Fruit fly (Drosophila melanogaster): Measurements from ENCODE around the gene CG17721.

CG17721 gene

DNA sequence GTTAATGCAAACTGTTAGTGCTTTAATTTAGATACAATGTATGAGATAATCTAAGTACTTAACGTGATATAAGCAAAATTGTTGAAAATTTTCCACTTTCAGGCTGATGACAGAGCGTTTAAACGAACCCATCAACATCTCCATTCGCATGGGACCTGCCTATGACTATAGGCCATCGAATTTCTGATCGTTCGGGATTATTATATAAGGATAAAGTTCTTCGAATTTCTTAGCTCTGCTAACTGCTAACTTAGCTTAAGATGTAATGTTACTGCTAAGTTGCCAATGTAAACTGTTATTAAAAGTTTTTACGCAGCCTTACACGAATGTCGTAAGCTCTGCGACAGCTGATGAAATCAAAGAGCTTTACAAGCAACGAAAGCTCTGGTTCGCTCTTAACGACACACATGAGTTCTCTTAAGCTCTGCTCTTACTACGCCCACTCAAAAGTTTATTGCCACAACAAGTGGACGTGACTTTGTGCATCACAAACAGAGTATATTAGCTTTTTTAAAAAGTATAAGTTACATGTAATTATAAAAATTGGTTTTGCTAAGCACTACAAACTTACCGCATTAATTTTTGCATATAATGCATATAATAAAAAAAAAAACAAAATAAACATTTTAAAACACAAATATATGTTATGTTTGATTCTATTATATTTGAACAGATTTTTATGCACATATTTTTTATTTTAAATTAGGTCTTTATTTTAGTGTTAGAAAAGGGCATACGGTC is 38.1 kb upstream of the CG17721 start (continued):
- TF ChIP-seq Ets65A (GFP tag), result peak; percentile 99
- peak; percentile 73 for TF ChIP-seq crol (GFP tag; IDR thresholded peaks at IDR 0.05)
- peak; percentile 96 for TF ChIP-seq CG2199 (GFP tag; IDR thresholded peaks at IDR 0.05)
- TF ChIP-seq sr (GFP tag; IDR thresholded peaks at IDR 0.05), result peak; percentile 94
- TF ChIP-seq cg (GFP tag; optimal IDR thresholded peaks at IDR 0.05), result peak; percentile 68
- TF ChIP-seq sens (GFP tag), result peak; percentile 97
- TF ChIP-seq Spps (tag; optimal IDR thresholded peaks at IDR 0.05), result peak; percentile 94
- TF ChIP-seq CG11398 (GFP tag; optimal IDR thresholded peaks at IDR 0.05), result no peak
- peak; percentile 98 for TF ChIP-seq GATAe (GFP tag; conservative IDR thresholded peaks at IDR 0.05)
- peak; percentile 98 for TF ChIP-seq stc (GFP tag; IDR thresholded peaks at IDR 0.05)
- TF ChIP-seq pum (GFP tag; optimal IDR thresholded peaks at IDR 0.05), result peak; percentile 82
- TF ChIP-seq Dek (tag; optimal IDR thresholded peaks at IDR 0.05), result peak; percentile 99
- peak; percentile 99 for TF ChIP-seq CG10147 (GFP tag; optimal IDR thresholded peaks at IDR 0.05)
- TF ChIP-seq wor (GFP tag; IDR thresholded peaks at IDR 0.05), result peak; percentile 99
- TF ChIP-seq rib (GFP tag; IDR thresholded peaks at IDR 0.05), result peak; percentile 98
- no peak for TF ChIP-seq nerfin-2 (GFP tag; IDR thresholded peaks at IDR 0.05; ENCODE audit: partially characterized antibody)
- TF ChIP-seq CG8765 (GFP tag; IDR thresholded peaks at IDR 0.05), result peak; percentile 87
- peak; percentile 80 for TF ChIP-seq CG7928 (GFP tag; optimal IDR thresholded peaks at IDR 0.05)
- peak; percentile 79 for TF ChIP-seq CG2116 (GFP tag; optimal IDR thresholded peaks at IDR 0.05)
- peak; percentile 80 for TF ChIP-seq Dip2 (GFP tag; IDR thresholded peaks at IDR 0.05)
- no peak for TF ChIP-seq fd102C (GFP tag; optimal IDR thresholded peaks at IDR 0.05)
- peak; percentile 46 for TF ChIP-seq ftz-f1 (GFP tag; optimal IDR thresholded peaks at IDR 0.05)
- TF ChIP-seq Awh (GFP tag; IDR thresholded peaks at IDR 0.05), result peak; percentile 97
- peak; percentile 97 for TF ChIP-seq Oaz (GFP tag; IDR thresholded peaks at IDR 0.05)
- TF ChIP-seq dimm (GFP tag; IDR thresholded peaks at IDR 0.05), result peak; percentile 94
- peak; percentile 98 for TF ChIP-seq Mrtf (GFP tag; IDR thresholded peaks at IDR 0.05)
- TF ChIP-seq Hr39 (optimal IDR thresholded peaks at IDR 0.05), result no peak
- TF ChIP-seq E2f1 (GFP tag; IDR thresholded peaks at IDR 0.05), result peak; percentile 98
- TF ChIP-seq Dll (GFP tag; IDR thresholded peaks at IDR 0.05; ENCODE audit: partially characterized antibody), result no peak
- peak; percentile 49 for TF ChIP-seq bigmax (GFP tag; optimal IDR thresholded peaks at IDR 0.05)
- peak; percentile 99 for TF ChIP-seq Hr3 (GFP tag; optimal IDR thresholded peaks at IDR 0.05)
- TF ChIP-seq CG12236 (GFP tag; optimal IDR thresholded peaks at IDR 0.05), result peak; percentile 31
- peak; percentile 97 for TF ChIP-seq danr (GFP tag; IDR thresholded peaks at IDR 0.05)
- no peak for TF ChIP-seq HLH4C (GFP tag; IDR thresholded peaks at IDR 0.05; ENCODE audit: partially characterized antibody)
- TF ChIP-seq Doc2 (GFP tag; IDR thresholded peaks at IDR 0.05), result peak; percentile 93
- TF ChIP-seq Atf6 (GFP tag; IDR thresholded peaks at IDR 0.05), result peak; percentile 99
- TF ChIP-seq CG15514 (GFP tag; optimal IDR thresholded peaks at IDR 0.05), result peak; percentile 90
- TF ChIP-seq CG6689 (GFP tag; IDR thresholded peaks at IDR 0.05), result peak; percentile 99
- TF ChIP-seq sens-2 (GFP tag; IDR thresholded peaks at IDR 0.05), result peak; percentile 82
- peak; percentile 20; the same call in 1 of the 2 replicates for TF ChIP-seq CG13287 (GFP tag; IDR thresholded peaks at IDR 0.05; ENCODE audit: partially characterized antibody)
- TF ChIP-seq CG15479 (GFP tag; optimal IDR thresholded peaks at IDR 0.05), result peak; percentile 18
- TF ChIP-seq nmo (GFP tag; optimal IDR thresholded peaks at IDR 0.05), result peak; percentile 100
- TF ChIP-seq Rfx (GFP tag; IDR thresholded peaks at IDR 0.05), result peak; percentile 98
- peak; percentile 98 for TF ChIP-seq CG14014 (GFP tag; IDR thresholded peaks at IDR 0.05)
- TF ChIP-seq MTF-1 (GFP tag; optimal IDR thresholded peaks at IDR 0.05; ENCODE audit: borderline replicate concordance), result peak; percentile 84
- peak; percentile 94 for TF ChIP-seq exex (tag; optimal IDR thresholded peaks at IDR 0.05)
- TF ChIP-seq CG7357 (GFP tag; IDR thresholded peaks at IDR 0.05), result peak; percentile 96
- peak in 1 of 2 experiments; percentile 100 for TF ChIP-seq Eip74EF (GFP tag; optimal IDR thresholded peaks at IDR 0.05)
- TF ChIP-seq CG34376 (GFP tag; optimal IDR thresholded peaks at IDR 0.05), result peak; percentile 97
- TF ChIP-seq CG31388 (GFP tag; optimal IDR thresholded peaks at IDR 0.05), result peak; percentile 88
